Fruit fly (Drosophila melanogaster): Measurements from ENCODE around the gene sowah.
A peak's percentile ranks its signal among the peaks of the same experiment; 100 is the strongest.

The sowah gene

DNA sequence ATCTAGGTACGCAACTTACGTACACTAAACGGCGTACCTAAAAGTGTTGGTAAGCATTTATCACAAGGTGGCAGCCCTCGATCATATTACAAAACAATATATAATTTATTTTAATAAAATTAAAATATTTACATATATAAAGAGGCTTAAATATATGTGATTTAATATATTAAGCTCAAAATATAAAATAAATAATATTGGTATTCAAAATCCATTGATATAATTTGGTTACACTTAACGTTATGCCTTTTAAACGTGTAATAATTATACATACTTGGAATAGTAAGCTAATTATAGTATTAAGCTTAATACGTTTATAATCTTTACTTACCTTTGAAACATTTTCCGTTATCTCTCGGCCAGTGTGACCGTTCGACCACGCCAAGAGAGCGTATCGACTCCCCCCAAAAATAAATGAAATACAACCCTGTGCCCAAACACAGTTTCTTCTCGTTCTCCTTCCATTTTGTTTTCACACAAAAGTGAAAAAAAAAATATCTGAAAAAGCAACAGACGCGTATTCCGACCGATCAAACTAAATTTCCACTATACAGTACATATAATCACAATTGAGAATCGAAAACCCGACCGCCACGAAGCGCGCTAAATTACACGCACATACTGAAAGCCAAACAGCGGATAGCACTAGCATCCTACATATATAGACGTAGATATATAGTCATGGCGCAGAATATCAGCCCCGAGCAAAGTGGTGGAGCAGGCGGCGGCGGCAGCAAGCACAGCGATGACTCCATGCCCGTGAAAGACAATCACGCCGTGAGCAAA, 68.3 kb downstream of the sowah start, which contains the start of the genes CG10646 and vih:
Gene CG10646 (minus strand): TSS at position 30 of the 786 bp plus-strand sequence.
Gene vih (plus strand): TSS at position 428 of the 786 bp plus-strand sequence.
- TF ChIP-seq eve (GFP tag; optimal IDR thresholded peaks at IDR 0.05) = no peak
- TF ChIP-seq Ets65A (GFP tag) = peak; percentile 92
- TF ChIP-seq CG10431 (GFP tag; optimal IDR thresholded peaks at IDR 0.05) = no peak
- TF ChIP-seq Optix (GFP tag; IDR thresholded peaks at IDR 0.05) = no peak
- TF ChIP-seq Chrac-16 (GFP tag; optimal IDR thresholded peaks at IDR 0.05) = peak; percentile 40
- TF ChIP-seq CG17568 (GFP tag; optimal IDR thresholded peaks at IDR 0.05) = no peak
- no peak for TF ChIP-seq CG4360 (GFP tag; IDR thresholded peaks at IDR 0.05)
- no peak for TF ChIP-seq CG17328 (GFP tag; IDR thresholded peaks at IDR 0.05)
- no peak for TF ChIP-seq Stat92E (GFP tag; optimal IDR thresholded peaks at IDR 0.05)
- TF ChIP-seq Med (GFP tag) = peak; percentile 53
- no peak for TF ChIP-seq CG2199 (GFP tag; IDR thresholded peaks at IDR 0.05)
- TF ChIP-seq CG12104 (GFP tag; optimal IDR thresholded peaks at IDR 0.05) = peak; percentile 42
- TF ChIP-seq ash1 (GFP tag; optimal IDR thresholded peaks at IDR 0.05) = no peak
- no peak for TF ChIP-seq tgo (GFP tag; IDR thresholded peaks at IDR 0.05)
- TF ChIP-seq pum (GFP tag; optimal IDR thresholded peaks at IDR 0.05) = no peak
- TF ChIP-seq fd3F (GFP tag; optimal IDR thresholded peaks at IDR 0.05) = no peak
- no peak for TF ChIP-seq pho (GFP tag; optimal IDR thresholded peaks at IDR 0.05)
- no peak for TF ChIP-seq Dip2 (GFP tag; IDR thresholded peaks at IDR 0.05)
- TF ChIP-seq al (GFP tag; IDR thresholded peaks at IDR 0.05) = 0 out of 2 replicates have a peak, but pooled peaks have one; percentile 29
- no peak for TF ChIP-seq nau (GFP tag; optimal IDR thresholded peaks at IDR 0.05)
- no peak for TF ChIP-seq kah (GFP tag; optimal IDR thresholded peaks at IDR 0.05)
- TF ChIP-seq CG10209 (GFP tag; optimal IDR thresholded peaks at IDR 0.05) = peak; percentile 48
- no peak for TF ChIP-seq fd102C (GFP tag; optimal IDR thresholded peaks at IDR 0.05)
- TF ChIP-seq CG10979 (tag; optimal IDR thresholded peaks at IDR 0.05) = peak; percentile 41
- TF ChIP-seq ind (GFP tag; optimal IDR thresholded peaks at IDR 0.05) = peak; percentile 59
- TF ChIP-seq caup (GFP tag; optimal IDR thresholded peaks at IDR 0.05; ENCODE audit: severe bottlenecking) = peak; percentile 47
- TF ChIP-seq slou (GFP tag; optimal IDR thresholded peaks at IDR 0.05) = no peak
- TF ChIP-seq jumu (GFP tag; optimal IDR thresholded peaks at IDR 0.05) = peak; percentile 31
- peak; percentile 20 for TF ChIP-seq CG33213 (GFP tag; optimal IDR thresholded peaks at IDR 0.05)
- TF ChIP-seq Adf1 (GFP tag; IDR thresholded peaks at IDR 0.05) = no peak
- TF ChIP-seq lab (GFP tag; optimal IDR thresholded peaks at IDR 0.05) = peak; percentile 57
- TF ChIP-seq CG9817 (tag; optimal IDR thresholded peaks at IDR 0.05) = no peak
- peak; percentile 81 for TF ChIP-seq CG9797 (GFP tag; optimal IDR thresholded peaks at IDR 0.05)
- no peak for TF ChIP-seq Antp (GFP tag; optimal IDR thresholded peaks at IDR 0.05)
- TF ChIP-seq CG2875 (GFP tag; optimal IDR thresholded peaks at IDR 0.05) = no peak
- no peak for TF ChIP-seq Mes4 (GFP tag; optimal IDR thresholded peaks at IDR 0.05)
- TF ChIP-seq Dek (tag; optimal IDR thresholded peaks at IDR 0.05) = peak; percentile 56
- no peak for TF ChIP-seq Atf3 (GFP tag; optimal IDR thresholded peaks at IDR 0.05)
- TF ChIP-seq klu (GFP tag; IDR thresholded peaks at IDR 0.05) = no peak
- TF ChIP-seq CG7372 (GFP tag; IDR thresholded peaks at IDR 0.05) = no peak
- peak; percentile 14 for TF ChIP-seq dmrt99B (tag; optimal IDR thresholded peaks at IDR 0.05)
- TF ChIP-seq Awh (GFP tag; IDR thresholded peaks at IDR 0.05) = no peak
- TF ChIP-seq sens (GFP tag) = peak; percentile 85
- peak in 1 of 2 experiments; percentile 0 for TF ChIP-seq Eip74EF (GFP tag; optimal IDR thresholded peaks at IDR 0.05)
- no peak for TF ChIP-seq CG12071 (GFP tag; optimal IDR thresholded peaks at IDR 0.05)
- no peak for TF ChIP-seq Usf (GFP tag; optimal IDR thresholded peaks at IDR 0.05)
- peak; percentile 77 for TF ChIP-seq CG12391 (tag; optimal IDR thresholded peaks at IDR 0.05)
- TF ChIP-seq cato (GFP tag; optimal IDR thresholded peaks at IDR 0.05; ENCODE audit: borderline replicate concordance) = no peak
- TF ChIP-seq CG2712 (tag; optimal IDR thresholded peaks at IDR 0.05) = peak; percentile 73
